Worm (Caenorhabditis elegans): ENCODE data around the gene F41G3.20.

DNA sequence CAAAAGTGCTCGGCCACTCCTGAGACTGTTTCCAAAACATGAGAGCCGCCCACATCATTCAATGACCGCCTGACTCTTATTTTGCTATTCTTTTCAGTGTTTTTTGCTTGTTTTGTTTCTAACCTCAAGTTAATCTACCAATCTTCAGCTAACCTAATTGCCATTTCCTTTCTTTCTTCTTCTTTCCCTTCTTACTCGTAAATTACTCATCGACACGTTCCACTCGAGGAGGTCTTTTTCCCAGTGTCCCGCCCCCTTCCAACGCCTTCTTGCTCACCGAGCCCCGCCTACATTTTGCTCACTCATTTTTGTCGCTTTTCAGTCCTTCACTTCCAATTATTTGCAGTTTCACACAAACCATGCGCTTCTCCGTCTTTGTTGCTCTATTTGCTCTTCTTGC lies 13.9 kb upstream of the F41G3.20 start, which contains the start of gene nlp-50:
- TF ChIP-seq hmg-4 (GFP tag; optimal IDR thresholded peaks at IDR 0.05), result no peak
- no peak for TF ChIP-seq ama-1 (optimal IDR thresholded peaks at IDR 0.05)
- TF ChIP-seq hmbx-1 (tag; optimal IDR thresholded peaks at IDR 0.05), result no peak
- no peak for TF ChIP-seq ceh-36 (tag; optimal IDR thresholded peaks at IDR 0.05)
- TF ChIP-seq B0310.2 (tag; optimal IDR thresholded peaks at IDR 0.05), result no peak
- TF ChIP-seq tbx-11 (GFP tag; IDR thresholded peaks at IDR 0.05), result no peak
- no peak for TF ChIP-seq hnd-1 (tag; optimal IDR thresholded peaks at IDR 0.05)
- TF ChIP-seq F13C5.2 (tag; optimal IDR thresholded peaks at IDR 0.05), result no peak
- TF ChIP-seq sea-1 (GFP tag; conservative IDR thresholded peaks at IDR 0.05), result no peak
